Fruit fly (Drosophila melanogaster): ENCODE measurements around the gene Gr94a.

The Gr94a gene

dm6 chr3R:23053135-23053730 is 1.7 kb downstream of the Gr94a start (continued):
- no peak for TF ChIP-seq CG4617 (GFP tag; optimal IDR thresholded peaks at IDR 0.05; ENCODE audit: borderline replicate concordance)
- no peak for TF ChIP-seq CG9437 (GFP tag; optimal IDR thresholded peaks at IDR 0.05)
- peak; percentile 99 for TF ChIP-seq p53 (GFP tag; optimal IDR thresholded peaks at IDR 0.05)
- no peak for TF ChIP-seq ab (GFP tag; optimal IDR thresholded peaks at IDR 0.05)
- no peak for TF ChIP-seq mirr (GFP tag; optimal IDR thresholded peaks at IDR 0.05)
- TF ChIP-seq CG6272 (GFP tag; IDR thresholded peaks at IDR 0.05) = no peak
- TF ChIP-seq Scr (GFP tag; IDR thresholded peaks at IDR 0.05; ENCODE audit: partially characterized antibody) = peak; percentile 32; the same call in 1 of the 2 replicates
- no peak for TF ChIP-seq CG17912 (GFP tag; optimal IDR thresholded peaks at IDR 0.05)
- 0 out of 3 replicates have a peak, but pooled peaks have one; percentile 24 for TF ChIP-seq mld (GFP tag; IDR thresholded peaks at IDR 0.05; ENCODE audit: partially characterized antibody)
- no peak for TF ChIP-seq CG9609 (GFP tag; optimal IDR thresholded peaks at IDR 0.05)
- TF ChIP-seq btn (GFP tag; optimal IDR thresholded peaks at IDR 0.05) = no peak
- no peak for TF ChIP-seq Dip2 (GFP tag; IDR thresholded peaks at IDR 0.05)
- no peak for TF ChIP-seq Dip3 (GFP tag; optimal IDR thresholded peaks at IDR 0.05)
- no peak for TF ChIP-seq CG5953 (GFP tag; IDR thresholded peaks at IDR 0.05)
- no peak for TF ChIP-seq wek (GFP tag; optimal IDR thresholded peaks at IDR 0.05)
- no peak; the same call in 2 of the 3 replicates for TF ChIP-seq knrl (GFP tag; IDR thresholded peaks at IDR 0.05; ENCODE audit: partially characterized antibody)
- 0 out of 2 replicates have a peak, but pooled peaks have one; percentile 11 for TF ChIP-seq CG2129 (GFP tag; IDR thresholded peaks at IDR 0.05; ENCODE audit: partially characterized antibody)
- no peak for TF ChIP-seq CG4404 (GFP tag; IDR thresholded peaks at IDR 0.05)
- no peak for TF ChIP-seq odd (GFP tag; optimal IDR thresholded peaks at IDR 0.05)
- TF ChIP-seq sug (tag; optimal IDR thresholded peaks at IDR 0.05) = no peak
- TF ChIP-seq CG13123 (GFP tag; optimal IDR thresholded peaks at IDR 0.05) = no peak
- TF ChIP-seq kni (GFP tag; optimal IDR thresholded peaks at IDR 0.05) = no peak
- TF ChIP-seq ken (GFP tag; IDR thresholded peaks at IDR 0.05) = no peak
- no peak for TF ChIP-seq unpg (GFP tag; optimal IDR thresholded peaks at IDR 0.05)
- no peak for TF ChIP-seq CG3847 (GFP tag; IDR thresholded peaks at IDR 0.05)
- peak; percentile 61 for TF ChIP-seq trem (tag; optimal IDR thresholded peaks at IDR 0.05)
- TF ChIP-seq CG6854 (GFP tag; optimal IDR thresholded peaks at IDR 0.05) = no peak
- no peak for TF ChIP-seq CG15011 (GFP tag; optimal IDR thresholded peaks at IDR 0.05)
- no peak for TF ChIP-seq Six4 (GFP tag; optimal IDR thresholded peaks at IDR 0.05)
- no peak for TF ChIP-seq CG1832 (GFP tag; optimal IDR thresholded peaks at IDR 0.05)
- TF ChIP-seq Ets65A (GFP tag) = no peak
- TF ChIP-seq Lim3 (GFP tag; IDR thresholded peaks at IDR 0.05) = no peak
- no peak for TF ChIP-seq CG10274 (GFP tag; optimal IDR thresholded peaks at IDR 0.05)
- no peak for TF ChIP-seq Bdp1 (GFP tag; optimal IDR thresholded peaks at IDR 0.05)
- no peak for TF ChIP-seq yki (optimal IDR thresholded peaks at IDR 0.05)
- TF ChIP-seq amos (GFP tag; IDR thresholded peaks at IDR 0.05; ENCODE audit: partially characterized antibody) = peak; percentile 61
- TF ChIP-seq CG7963 (GFP tag; IDR thresholded peaks at IDR 0.05; ENCODE audit: partially characterized antibody) = no peak
- TF ChIP-seq CG1024 (GFP tag; IDR thresholded peaks at IDR 0.05) = no peak
- TF ChIP-seq caup (GFP tag; optimal IDR thresholded peaks at IDR 0.05; ENCODE audit: severe bottlenecking) = no peak
- TF ChIP-seq CG5180 (GFP tag; optimal IDR thresholded peaks at IDR 0.05) = no peak
- peak; percentile 55 for TF ChIP-seq Sry-δ (GFP tag; optimal IDR thresholded peaks at IDR 0.05)
- peak; percentile 47 for TF ChIP-seq CG1603 (tag; optimal IDR thresholded peaks at IDR 0.05)
- TF ChIP-seq CG32767 (GFP tag; IDR thresholded peaks at IDR 0.05) = no peak
- no peak for TF ChIP-seq CG7271 (tag; optimal IDR thresholded peaks at IDR 0.05)
- peak; percentile 34 for TF ChIP-seq MESR4 (GFP tag; optimal IDR thresholded peaks at IDR 0.05)
- TF ChIP-seq ewg (GFP tag; optimal IDR thresholded peaks at IDR 0.05) = no peak
- TF ChIP-seq klu (GFP tag; IDR thresholded peaks at IDR 0.05) = no peak
- TF ChIP-seq CG6254 (GFP tag; optimal IDR thresholded peaks at IDR 0.05) = no peak
- no peak for TF ChIP-seq CG7556 (GFP tag; optimal IDR thresholded peaks at IDR 0.05)
- TF ChIP-seq Ets97D (GFP tag; optimal IDR thresholded peaks at IDR 0.05) = no peak

Data from whole organism, embryonic.